Worm (Caenorhabditis elegans) whole organism, midembryonic: Measurements from ENCODE around the gene Y80D4G.2.

Source experiments
- flt-1 ChIP-seq: fragments of 200-800 bp; sonication (Bioruptor generic); IDR thresholded peaks from 2 replicates; pipeline ENCODE4 v1.3.6; 2022; ENCODE audit warnings: missing genetic modification characterization, missing compliant biosample characterization
- klf-2 ChIP-seq: fragments of 200-800 bp; sonication (Bioruptor generic); conservative IDR thresholded peaks from 2 replicates; pipeline ENCODE4 v1.3.6; 2022; ENCODE audit warnings: missing genetic modification reagents, missing genetic modification characterization, missing compliant biosample characterization
- med-1 ChIP-seq: sonication (generic microtip); optimal IDR thresholded peaks from 2 replicates; lab custom pipeline; 2017; ENCODE audit warnings: missing genetic modification characterization, mild to moderate bottlenecking, missing compliant biosample characterization, antibody characterized with exemption, missing genetic modification reagents; ENCODE audit not compliant: insufficient read depth
- ref-1 ChIP-seq: fragments of 200-800 bp; sonication (Bioruptor generic); conservative IDR thresholded peaks from 2 replicates; pipeline ENCODE4 v1.3.6; 2022; ENCODE audit warnings: missing genetic modification reagents, missing genetic modification characterization, missing compliant biosample characterization
- ztf-23 ChIP-seq: fragments of 200-800 bp; sonication (Bioruptor generic); IDR thresholded peaks from 2 replicates; pipeline ENCODE4 v1.3.6; 2022; ENCODE audit warnings: missing genetic modification reagents, missing genetic modification characterization, missing compliant biosample characterization

DNA sequence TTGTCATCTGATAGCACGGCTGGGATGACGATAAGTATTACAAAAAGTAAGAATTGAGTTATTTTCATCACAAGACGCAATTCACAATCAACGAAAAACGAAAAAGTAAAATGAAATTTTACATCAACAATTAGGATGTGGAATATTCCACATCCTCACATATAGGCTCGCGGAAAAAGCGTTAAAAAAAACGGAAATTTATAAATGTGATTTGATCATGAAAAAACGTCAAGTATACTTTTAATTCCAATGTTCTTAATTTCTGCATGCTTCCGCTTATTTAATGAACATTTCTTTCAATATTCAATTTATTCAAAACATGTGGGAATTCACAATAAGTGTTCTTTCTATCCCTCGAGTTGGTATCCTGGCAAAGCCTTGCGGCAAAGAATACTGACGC lies 13.8 kb upstream of the Y80D4G.2 start, which contains the start of gene T04A6.3:
- TF ChIP-seq flt-1 (GFP tag; lab: Robert Waterston, UW) = no peak
- no peak for TF ChIP-seq med-1 (GFP tag; lab: Kevin White, UChicago)
- no peak for TF ChIP-seq ref-1
- no peak for TF ChIP-seq ztf-23 (GFP tag; lab: Robert Waterston, UW)
- TF ChIP-seq klf-2 = no peak
